Fruit fly (Drosophila melanogaster) whole organism, adult: ENCODE data around the gene CG31549.
A peak's percentile ranks its signal among the peaks of the same experiment; 100 is the strongest.

Source experiments
- CG11617 ChIP-seq: fragments of 200-800 bp; sonication (Bioruptor generic); optimal IDR thresholded peaks from 2 replicates; lab custom pipeline; 2017; ENCODE audit warnings: mild to moderate bottlenecking, missing biosample characterization, missing genetic modification reagents, missing genetic modification characterization
- CG12768 ChIP-seq: fragments of 200-800 bp; sonication (Bioruptor generic); optimal IDR thresholded peaks from 2 replicates; lab custom pipeline; 2017; ENCODE audit warnings: missing biosample characterization, missing genetic modification characterization, mild to moderate bottlenecking, moderate library complexity, missing genetic modification reagents
- CG14711 ChIP-seq: fragments of 200-800 bp; sonication (Bioruptor generic); optimal IDR thresholded peaks from 2 replicates; lab custom pipeline; 2018; ENCODE audit warnings: missing biosample characterization, mild to moderate bottlenecking, missing genetic modification characterization, moderate library complexity
- CG1620 ChIP-seq: fragments of 200-800 bp; sonication (Bioruptor generic); optimal IDR thresholded peaks from 2 replicates; lab custom pipeline; 2016; ENCODE audit warnings: missing biosample characterization, missing genetic modification characterization
- CG33017 ChIP-seq: fragments of 200-800 bp; sonication (Bioruptor generic); optimal IDR thresholded peaks from 2 replicates; lab custom pipeline; 2018; ENCODE audit warnings: missing biosample characterization, mild to moderate bottlenecking, missing genetic modification characterization, moderate library complexity
- CG5204 ChIP-seq: fragments of 200-800 bp; sonication (Bioruptor generic); optimal IDR thresholded peaks from 2 replicates; lab custom pipeline; 2016; ENCODE audit warnings: missing biosample characterization, missing genetic modification characterization
- CG7045 ChIP-seq: fragments of 200-800 bp; sonication (Bioruptor generic); optimal IDR thresholded peaks from 2 replicates; lab custom pipeline; 2017; ENCODE audit warnings: missing biosample characterization, mild to moderate bottlenecking, missing genetic modification characterization
- CG7101 ChIP-seq: fragments of 200-800 bp; sonication (Bioruptor generic); optimal IDR thresholded peaks from 2 replicates; lab custom pipeline; 2018; ENCODE audit warnings: missing biosample characterization, mild to moderate bottlenecking, missing genetic modification characterization, moderate library complexity
- Clk ChIP-seq: fragments of 200-800 bp; sonication (Bioruptor generic); optimal IDR thresholded peaks from 2 replicates; lab custom pipeline; 2017; ENCODE audit warnings: missing biosample characterization, missing genetic modification characterization
- Crg-1 ChIP-seq: fragments of 200-800 bp; sonication (Bioruptor generic); optimal IDR thresholded peaks from 2 replicates; lab custom pipeline; 2016; ENCODE audit warnings: missing biosample characterization, missing genetic modification characterization
- Hr96 ChIP-seq: fragments of 200-800 bp; sonication (Bioruptor generic); optimal IDR thresholded peaks from 2 replicates; lab custom pipeline; 2016; ENCODE audit warnings: missing biosample characterization, missing genetic modification characterization
- Mnt ChIP-seq: fragments of 200-800 bp; sonication (Bioruptor generic); optimal IDR thresholded peaks from 2 replicates; lab custom pipeline; 2016; ENCODE audit warnings: missing biosample characterization, mild to moderate bottlenecking, missing genetic modification characterization
- bab1 ChIP-seq: fragments of 200-800 bp; sonication (Bioruptor generic); optimal IDR thresholded peaks from 3 replicates; lab custom pipeline; 2019; ENCODE audit warnings: missing biosample characterization, mild to moderate bottlenecking, missing genetic modification characterization, moderate library complexity
- cic ChIP-seq: fragments of 200-800 bp; sonication (Bioruptor generic); optimal IDR thresholded peaks from 2 replicates; lab custom pipeline; 2017; ENCODE audit warnings: missing biosample characterization, mild to moderate bottlenecking, missing genetic modification characterization, moderate library complexity
- cnc ChIP-seq, 2 experiments: fragments of >200 bp; optimal IDR thresholded peaks; 2 replicates each; lab custom pipeline; 2017
- kay ChIP-seq: fragments of 200-800 bp; sonication (Bioruptor generic); peaks from one replicate; lab custom pipeline; 2016; ENCODE audit warnings: missing biosample characterization, missing genetic modification characterization, borderline replicate concordance
- ovo ChIP-seq: fragments of 200-800 bp; sonication (Bioruptor generic); optimal IDR thresholded peaks from 2 replicates; lab custom pipeline; 2016; ENCODE audit warnings: missing biosample characterization, missing genetic modification characterization
- pad ChIP-seq: fragments of 200-800 bp; sonication (Bioruptor generic); optimal IDR thresholded peaks from 3 replicates; lab custom pipeline; 2017; ENCODE audit warnings: missing biosample characterization, missing genetic modification characterization, mild to moderate bottlenecking, moderate library complexity, missing genetic modification reagents
- tj ChIP-seq: fragments of 200-800 bp; sonication (Bioruptor generic); optimal IDR thresholded peaks from 3 replicates; lab custom pipeline; 2017; ENCODE audit warnings: missing biosample characterization, mild to moderate bottlenecking, missing genetic modification characterization, moderate library complexity
- toe ChIP-seq: fragments of 200-800 bp; sonication (Bioruptor generic); optimal IDR thresholded peaks from 2 replicates; lab custom pipeline; 2016; ENCODE audit warnings: missing biosample characterization, missing genetic modification characterization

CG31549 gene

DNA sequence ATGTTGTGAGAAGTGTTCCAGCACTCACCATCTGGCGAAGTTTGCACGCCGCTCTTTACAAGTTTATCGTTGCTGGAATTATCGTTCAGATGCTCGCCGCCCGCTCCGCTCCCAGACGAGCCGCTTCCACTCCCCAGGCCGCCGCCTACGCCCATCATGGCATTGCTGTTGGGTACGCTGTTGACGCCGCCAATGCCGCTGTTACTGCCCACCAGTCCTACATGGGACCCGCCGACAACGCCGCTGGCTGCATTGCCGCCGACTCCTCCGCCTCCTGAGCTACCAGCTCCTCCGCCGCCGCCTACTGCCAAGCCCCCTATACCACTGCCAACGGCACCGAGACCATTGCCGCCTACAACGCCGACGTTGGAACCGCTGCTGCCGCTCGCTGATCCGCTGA, 23.6 kb upstream of the CG31549 start:
- TF ChIP-seq tj = no peak
- TF ChIP-seq bab1 (GFP tag; lab: Kevin White, UChicago) = no peak
- no peak for TF ChIP-seq Clk
- TF ChIP-seq Mnt = no peak
- TF ChIP-seq CG5204 (GFP tag; lab: Kevin White, UChicago) = no peak
- no peak for TF ChIP-seq toe (GFP tag; lab: Kevin White, UChicago)

DNA sequence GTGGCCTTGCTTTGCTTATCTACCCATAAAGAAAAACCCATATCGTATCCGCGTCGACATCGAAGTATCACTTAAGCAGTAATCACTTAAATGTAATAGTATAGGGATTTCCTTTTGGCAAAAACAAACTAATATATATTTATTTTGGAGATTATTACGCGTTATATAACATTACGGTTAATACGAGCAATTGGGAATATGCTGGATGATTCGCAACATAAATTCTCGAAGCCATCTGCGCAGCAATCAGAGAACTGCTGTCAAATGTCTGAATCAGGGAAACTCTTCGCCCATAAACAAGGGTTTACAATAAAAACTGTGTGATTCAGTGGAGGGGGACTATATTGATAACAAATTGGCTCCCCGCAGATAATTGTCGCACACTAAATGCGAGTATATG, 21.3 kb upstream of the CG31549 start:
- TF ChIP-seq CG1620 (GFP tag; lab: Kevin White, UChicago) (no peak), CG7045 (no peak), CG14711 (tag; lab: Kevin White, UChicago) (no peak), CG5204 (GFP tag; lab: Kevin White, UChicago) (no peak), CG7101 (tag; lab: Kevin White, UChicago) (no peak), tj (no peak), cic (GFP tag; lab: Kevin White, UChicago) (no peak), toe (GFP tag; lab: Kevin White, UChicago) (no peak), Crg-1 (GFP tag; lab: Kevin White, UChicago) (no peak), CG12768 (GFP tag; lab: Kevin White, UChicago) (no peak), Clk (no peak), ovo (GFP tag; lab: Kevin White, UChicago) (no peak), cnc (optimal IDR thresholded peaks at IDR 0.05; lab: Kevin White, UChicago) (no peak)

DNA sequence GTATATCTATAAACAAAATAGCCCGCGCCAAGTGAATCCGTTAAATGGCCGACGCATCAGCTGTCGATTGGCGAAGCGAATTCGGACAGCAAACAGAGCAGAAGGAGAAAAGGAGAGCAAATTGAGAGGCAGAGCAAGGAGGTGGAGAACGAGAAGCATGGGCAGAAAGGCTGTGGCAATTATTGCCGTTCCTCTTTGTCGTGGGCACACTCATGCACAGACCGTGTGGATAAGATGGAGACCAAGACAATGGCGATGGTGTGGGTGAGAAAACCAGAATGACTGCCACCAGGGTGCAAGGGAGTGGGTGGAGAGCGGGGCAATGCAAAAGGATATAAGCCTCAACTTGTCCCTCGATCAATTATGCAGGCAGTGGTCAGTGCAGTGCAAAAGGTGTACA, 20.8 kb upstream of the CG31549 start:
- TF ChIP-seq Clk (no peak), pad (peak; percentile 0), tj (no peak)

DNA sequence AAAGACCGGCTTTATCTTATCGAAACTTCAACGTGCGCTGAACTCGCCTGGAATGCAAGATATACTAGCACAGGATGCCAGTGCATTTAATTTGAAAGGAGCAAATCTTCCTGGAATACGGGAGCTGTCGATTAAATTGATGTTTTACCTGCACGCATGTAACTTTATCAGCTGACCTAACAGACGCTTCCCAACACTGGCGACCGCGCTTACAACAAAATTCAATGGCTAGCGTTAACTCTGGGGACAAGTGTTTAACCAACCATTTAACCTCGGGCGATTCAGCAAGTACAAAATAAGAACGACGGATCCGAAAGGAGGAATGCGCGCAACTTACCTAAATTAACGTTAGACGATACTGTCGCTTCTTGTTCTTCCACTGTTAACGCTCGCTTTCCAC, 20.3 kb upstream of the CG31549 start:
- TF ChIP-seq CG1620 (GFP tag; lab: Kevin White, UChicago) = no peak
- TF ChIP-seq CG7101 (tag; lab: Kevin White, UChicago) = no peak
- TF ChIP-seq Mnt = no peak
- TF ChIP-seq pad = no peak
- TF ChIP-seq tj = no peak
- TF ChIP-seq CG12768 (GFP tag; lab: Kevin White, UChicago) = no peak
- TF ChIP-seq CG5204 (GFP tag; lab: Kevin White, UChicago) = no peak
- no peak for TF ChIP-seq CG7045
- no peak for TF ChIP-seq bab1 (GFP tag; lab: Kevin White, UChicago)
- no peak for TF ChIP-seq Hr96
- TF ChIP-seq CG14711 (tag; lab: Kevin White, UChicago) = no peak
- TF ChIP-seq CG33017 (tag; lab: Kevin White, UChicago) = no peak
- TF ChIP-seq ovo (GFP tag; lab: Kevin White, UChicago) = no peak
- TF ChIP-seq CG11617 (GFP tag; lab: Kevin White, UChicago) = no peak
- TF ChIP-seq Clk = no peak
- no peak for TF ChIP-seq cnc (optimal IDR thresholded peaks at IDR 0.05; lab: Kevin White, UChicago)

DNA sequence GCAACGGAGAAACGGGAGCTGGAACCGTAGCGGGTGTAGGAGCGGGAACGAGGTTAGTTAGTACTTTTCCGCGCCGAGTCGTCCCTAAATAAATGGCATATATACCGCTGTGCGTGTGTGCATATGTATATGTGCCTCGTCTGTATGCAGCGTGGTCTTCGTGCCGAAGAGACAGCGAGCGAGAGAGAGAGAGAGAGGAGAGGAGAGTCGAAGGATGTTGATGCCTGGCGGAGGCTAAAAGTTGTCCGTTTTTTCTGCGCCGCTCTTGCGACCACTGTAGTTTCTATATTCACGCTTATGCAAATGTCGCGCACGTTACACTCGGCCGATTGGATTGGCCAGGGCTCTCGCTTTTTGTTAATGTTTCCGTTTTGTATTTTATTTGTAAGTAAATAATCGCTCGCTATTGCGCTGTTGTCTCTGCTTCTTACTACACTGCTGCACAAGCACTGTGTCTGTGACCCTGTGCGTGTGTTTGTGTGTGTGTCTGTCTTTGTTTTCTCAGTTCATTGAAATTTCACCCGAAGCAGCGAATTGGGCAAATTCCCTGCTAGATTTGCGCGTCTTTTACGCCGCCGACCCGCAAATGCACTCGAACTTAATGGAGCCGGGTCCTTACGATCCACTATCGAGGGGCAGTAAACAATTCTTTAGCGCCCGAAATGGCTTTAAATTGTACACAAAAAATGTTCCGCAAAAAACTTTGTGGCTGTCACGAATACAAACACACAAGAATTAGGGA, 19.4 kb upstream of the CG31549 start, which contains the start of gene Rga:
Gene Rga (minus strand): TSS at position 741 of the 742 bp plus-strand sequence.
- peak; percentile 2 for TF ChIP-seq tj
- no peak for TF ChIP-seq cnc (optimal IDR thresholded peaks at IDR 0.05; lab: Kevin White, UChicago)

DNA sequence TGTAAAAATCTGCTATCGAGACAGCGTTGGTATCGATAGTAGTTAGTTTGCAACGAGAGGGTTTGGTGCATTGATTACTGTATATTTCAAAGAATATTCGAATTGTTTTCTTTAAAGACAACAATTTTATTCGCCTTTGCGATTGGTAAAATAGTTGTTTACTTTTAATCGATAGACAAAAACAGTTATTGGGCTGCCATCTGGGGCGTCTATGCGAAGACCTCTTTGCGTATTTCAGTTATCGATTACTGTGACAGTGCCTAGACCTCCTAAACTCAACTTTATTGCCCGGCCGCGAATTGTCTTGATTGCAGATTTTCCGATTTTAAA, 18.9 kb upstream of the CG31549 start, which contains the start of gene Atu:
Gene Atu (plus strand): TSS at position 245 of the 330 bp plus-strand sequence.
- no peak for TF ChIP-seq Hr96
- TF ChIP-seq Clk = no peak
- TF ChIP-seq bab1 (GFP tag; lab: Kevin White, UChicago) = peak; percentile 40
- no peak for TF ChIP-seq toe (GFP tag; lab: Kevin White, UChicago)
- TF ChIP-seq CG14711 (tag; lab: Kevin White, UChicago) = no peak
- no peak for TF ChIP-seq cic (GFP tag; lab: Kevin White, UChicago)
- peak; percentile 26 for TF ChIP-seq tj
- peak; percentile 14 for TF ChIP-seq Crg-1 (GFP tag; lab: Kevin White, UChicago)
- TF ChIP-seq ovo (GFP tag; lab: Kevin White, UChicago) = peak; percentile 46
- peak; percentile 5 for TF ChIP-seq pad
- peak; percentile 23 for TF ChIP-seq CG7045
- TF ChIP-seq cnc (optimal IDR thresholded peaks at IDR 0.05; lab: Kevin White, UChicago) = no peak
- TF ChIP-seq kay (GFP tag; lab: Kevin White, UChicago) = no peak
- TF ChIP-seq CG11617 (GFP tag; lab: Kevin White, UChicago) = peak; percentile 59
- TF ChIP-seq CG33017 (tag; lab: Kevin White, UChicago) = no peak
- TF ChIP-seq CG1620 (GFP tag; lab: Kevin White, UChicago) = no peak
- peak; percentile 23 for TF ChIP-seq CG7101 (tag; lab: Kevin White, UChicago)
- no peak for TF ChIP-seq CG5204 (GFP tag; lab: Kevin White, UChicago)
- peak; percentile 36 for TF ChIP-seq Mnt
- TF ChIP-seq CG12768 (GFP tag; lab: Kevin White, UChicago) = peak; percentile 7

DNA sequence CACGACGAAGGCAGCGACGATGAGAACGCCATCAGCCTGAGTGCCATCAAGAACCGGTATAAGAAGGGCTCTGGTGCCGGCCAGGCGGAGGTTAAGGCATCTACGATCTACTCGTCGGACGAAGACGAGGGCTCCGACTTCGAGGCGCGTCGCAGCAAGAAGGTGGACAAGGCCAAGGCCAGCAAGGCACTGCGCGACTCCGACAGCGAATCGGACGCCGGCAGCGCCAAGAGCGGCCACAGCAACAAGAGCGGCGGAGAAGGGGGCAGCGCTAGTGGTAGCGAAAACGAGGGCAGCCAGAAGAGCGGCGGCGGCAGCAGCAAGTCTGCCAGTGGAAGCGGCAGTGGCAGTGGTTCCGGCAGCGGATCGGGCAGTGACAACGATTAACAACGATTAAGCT, 16.5 kb upstream of the CG31549 start:
- TF ChIP-seq ovo (GFP tag; lab: Kevin White, UChicago) = no peak
- TF ChIP-seq bab1 (GFP tag; lab: Kevin White, UChicago) = no peak
- TF ChIP-seq CG5204 (GFP tag; lab: Kevin White, UChicago) = no peak
- no peak for TF ChIP-seq Hr96
- TF ChIP-seq cic (GFP tag; lab: Kevin White, UChicago) = no peak
- no peak for TF ChIP-seq CG12768 (GFP tag; lab: Kevin White, UChicago)
- no peak for TF ChIP-seq Clk
- TF ChIP-seq CG7045 = no peak
